Fruit fly (Drosophila melanogaster) whole organism, embryonic: Measurements from ENCODE around the gene CG1440.

Experiments
- Bteb2 ChIP-seq: fragments of 200-800 bp; sonication (Bioruptor generic); optimal IDR thresholded peaks from 2 replicates; lab custom pipeline; 2016; ENCODE audit warnings: missing biosample characterization, missing genetic modification characterization
- CG10462 ChIP-seq: fragments of 200-800 bp; sonication (Bioruptor generic); optimal IDR thresholded peaks from 2 replicates; lab custom pipeline; 2016; ENCODE audit warnings: missing biosample characterization, missing genetic modification characterization
- CG11696 ChIP-seq: fragments of 200-800 bp; sonication (Bioruptor generic); IDR thresholded peaks from 2 replicates; pipeline ENCODE4 v1.3.6; 2022; ENCODE audit warnings: missing biosample characterization, missing genetic modification characterization
- CG12236 ChIP-seq: fragments of 200-800 bp; sonication (Bioruptor generic); optimal IDR thresholded peaks from 2 replicates; lab custom pipeline; 2016; ENCODE audit warnings: missing biosample characterization, missing genetic modification characterization
- CG13775 ChIP-seq: fragments of 200-800 bp; sonication (Bioruptor generic); optimal IDR thresholded peaks from 3 replicates; lab custom pipeline; 2017; ENCODE audit warnings: missing biosample characterization, mild to moderate bottlenecking, missing genetic modification characterization
- CG14667 ChIP-seq: fragments of 200-800 bp; sonication (Bioruptor generic); IDR thresholded peaks from 2 replicates; pipeline ENCODE4 v1.3.6; 2022; ENCODE audit warnings: missing biosample characterization, missing genetic modification characterization
- CG1602 ChIP-seq: fragments of 200-800 bp; sonication (Bioruptor generic); optimal IDR thresholded peaks from 3 replicates; lab custom pipeline; 2016; ENCODE audit warnings: missing biosample characterization, missing genetic modification characterization
- CG17912 ChIP-seq: fragments of 200-800 bp; sonication (Bioruptor generic); optimal IDR thresholded peaks from 2 replicates; lab custom pipeline; 2018; ENCODE audit warnings: missing biosample characterization, mild to moderate bottlenecking, missing genetic modification characterization
- CG18011 ChIP-seq: fragments of 200-800 bp; sonication (Bioruptor generic); optimal IDR thresholded peaks from 2 replicates; lab custom pipeline; 2017; ENCODE audit warnings: missing biosample characterization, missing genetic modification characterization, mild to moderate bottlenecking, moderate library complexity, missing genotype
- CG2199 ChIP-seq: fragments of 200-800 bp; sonication (Bioruptor generic); IDR thresholded peaks from 3 replicates; pipeline ENCODE4 v1.3.6; 2022; ENCODE audit warnings: missing biosample characterization, missing genetic modification characterization
- CG2889 ChIP-seq: fragments of 200-800 bp; sonication (Bioruptor generic); IDR thresholded peaks from 3 replicates; pipeline ENCODE4 v1.3.6; 2022; ENCODE audit warnings: missing biosample characterization, missing genetic modification characterization
- CG31365 ChIP-seq: fragments of 200-800 bp; sonication (Bioruptor generic); optimal IDR thresholded peaks from 2 replicates; lab custom pipeline; 2018; ENCODE audit warnings: missing biosample characterization, mild to moderate bottlenecking, missing genetic modification characterization
- CG4854 ChIP-seq: fragments of 200-800 bp; sonication (Bioruptor generic); optimal IDR thresholded peaks from 2 replicates; lab custom pipeline; 2016; ENCODE audit warnings: missing biosample characterization, missing genetic modification characterization, inconsistent platforms
- CG5180 ChIP-seq: fragments of 200-800 bp; sonication (Bioruptor generic); optimal IDR thresholded peaks from 3 replicates; lab custom pipeline; 2017; ENCODE audit warnings: missing biosample characterization, missing genetic modification characterization, mild to moderate bottlenecking, moderate library complexity, missing genetic modification reagents
- CG5953 ChIP-seq: fragments of 200-800 bp; sonication (Bioruptor generic); IDR thresholded peaks from 2 replicates; pipeline ENCODE4 v1.3.6; 2022; ENCODE audit warnings: missing biosample characterization, missing genetic modification characterization
- CTCF ChIP-seq: fragments of 200-800 bp; sonication (Bioruptor generic); optimal IDR thresholded peaks from 2 replicates; lab custom pipeline; 2017; ENCODE audit warnings: missing biosample characterization, mild to moderate bottlenecking, missing genetic modification characterization, moderate library complexity
- CrebB ChIP-seq: fragments of 200-800 bp; sonication (Bioruptor generic); optimal IDR thresholded peaks from 3 replicates; lab custom pipeline; 2018; ENCODE audit warnings: missing biosample characterization, mild to moderate bottlenecking, missing genetic modification characterization
- Dip2 ChIP-seq: fragments of 200-800 bp; sonication (Bioruptor generic); IDR thresholded peaks from 2 replicates; pipeline ENCODE4 v1.3.6; 2022; ENCODE audit warnings: missing biosample characterization, missing genetic modification characterization
- Dip3 ChIP-seq: fragments of 200-800 bp; sonication (Bioruptor generic); optimal IDR thresholded peaks from 3 replicates; lab custom pipeline; 2016; ENCODE audit warnings: missing biosample characterization, missing genetic modification characterization
- Elba2 ChIP-seq: fragments of 200-800 bp; sonication (Bioruptor generic); optimal IDR thresholded peaks from 3 replicates; lab custom pipeline; 2016; ENCODE audit warnings: missing biosample characterization, missing genetic modification characterization
- Lim3 ChIP-seq: fragments of 200-800 bp; sonication (Bioruptor generic); IDR thresholded peaks from 2 replicates; pipeline ENCODE4 v1.3.6; 2022; ENCODE audit warnings: missing biosample characterization, missing genetic modification characterization
- Meics ChIP-seq: fragments of 200-800 bp; sonication (Bioruptor generic); optimal IDR thresholded peaks from 2 replicates; lab custom pipeline; 2017; ENCODE audit warnings: missing biosample characterization, mild to moderate bottlenecking, missing genetic modification characterization
- Neu2 ChIP-seq: fragments of 200-800 bp; sonication (Bioruptor generic); optimal IDR thresholded peaks from 3 replicates; lab custom pipeline; 2016; ENCODE audit warnings: missing biosample characterization, missing genetic modification characterization, borderline replicate concordance
- Pdp1 ChIP-seq, 2 experiments: fragments of 200-800 bp; sonication (Bioruptor generic); optimal IDR thresholded peaks; 3 replicates each; lab custom pipeline; 2016; ENCODE audit warnings: missing biosample characterization in 2 of 2, missing genetic modification characterization in 2 of 2, mild to moderate bottlenecking in 1 of 2, moderate library complexity in 1 of 2
- Poxn ChIP-seq: fragments of 200-800 bp; sonication (Bioruptor generic); IDR thresholded peaks from 2 replicates; pipeline ENCODE4 v1.3.6; 2022; ENCODE audit warnings: missing biosample characterization, missing genetic modification characterization
- Usf ChIP-seq: fragments of 200-800 bp; sonication (Bioruptor generic); optimal IDR thresholded peaks from 2 replicates; lab custom pipeline; 2017; ENCODE audit warnings: missing genotype, missing biosample characterization, missing genetic modification characterization
- Vsx1 ChIP-seq: fragments of 200-800 bp; sonication (Bioruptor generic); optimal IDR thresholded peaks from 2 replicates; lab custom pipeline; 2017; ENCODE audit warnings: missing biosample characterization, mild to moderate bottlenecking, missing genetic modification characterization, missing genetic modification reagents
- ato ChIP-seq: fragments of 200-800 bp; sonication (Bioruptor generic); IDR thresholded peaks from 2 replicates; pipeline ENCODE4 v1.3.6; 2022; ENCODE audit warnings: missing biosample characterization, missing genetic modification characterization; ENCODE audit not compliant: partially characterized antibody
- bowl ChIP-seq: fragments of 200-800 bp; sonication (Bioruptor generic); IDR thresholded peaks from 2 replicates; pipeline ENCODE4 v1.3.6; 2022; ENCODE audit warnings: missing biosample characterization, missing genetic modification characterization
- cas ChIP-seq: fragments of 200-800 bp; sonication (Bioruptor generic); IDR thresholded peaks from 2 replicates; pipeline ENCODE4 v1.3.6; 2022; ENCODE audit warnings: missing biosample characterization, missing genetic modification characterization
- cg ChIP-seq: fragments of 200-800 bp; sonication (Bioruptor generic); optimal IDR thresholded peaks from 3 replicates; lab custom pipeline; 2019; ENCODE audit warnings: missing biosample characterization, mild to moderate bottlenecking, missing genetic modification characterization, moderate library complexity
- chif ChIP-seq, 2 experiments: fragments of 200-800 bp; sonication (Bioruptor generic); optimal IDR thresholded peaks; 3 replicates each; lab custom pipeline; 2016; ENCODE audit warnings: missing biosample characterization in 2 of 2, missing genetic modification characterization in 2 of 2
- crc ChIP-seq: fragments of 200-800 bp; sonication (Bioruptor generic); optimal IDR thresholded peaks from 2 replicates; lab custom pipeline; 2016; ENCODE audit warnings: missing biosample characterization, missing genetic modification characterization
- dan ChIP-seq: fragments of 200-800 bp; sonication (Bioruptor generic); IDR thresholded peaks from 2 replicates; pipeline ENCODE4 v1.3.6; 2022; ENCODE audit warnings: missing biosample characterization, missing genetic modification characterization
- disco-r ChIP-seq: fragments of 200-800 bp; sonication (Bioruptor generic); optimal IDR thresholded peaks from 2 replicates; lab custom pipeline; 2016; ENCODE audit warnings: missing biosample characterization, missing genetic modification characterization
- dmrt11E ChIP-seq: fragments of 200-800 bp; sonication (Bioruptor generic); optimal IDR thresholded peaks from 3 replicates; lab custom pipeline; 2018; ENCODE audit warnings: missing biosample characterization, mild to moderate bottlenecking, missing genetic modification characterization, moderate library complexity
- eve ChIP-seq, 2 experiments: fragments of >200 bp; optimal IDR thresholded peaks; 2 replicates each; lab custom pipeline; 2017; ENCODE audit warnings: missing biosample characterization in 2 of 2, missing genetic modification characterization in 2 of 2
- fd3F ChIP-seq: fragments of 200-800 bp; sonication (Bioruptor generic); optimal IDR thresholded peaks from 2 replicates; lab custom pipeline; 2018; ENCODE audit warnings: missing biosample characterization, mild to moderate bottlenecking, missing genetic modification characterization, moderate library complexity
- lab ChIP-seq: fragments of 200-800 bp; sonication (Bioruptor generic); optimal IDR thresholded peaks from 3 replicates; lab custom pipeline; 2017; ENCODE audit warnings: missing biosample characterization, missing genetic modification characterization, mild to moderate bottlenecking, moderate library complexity, missing genetic modification reagents
- lbe ChIP-seq: fragments of 200-800 bp; sonication (Bioruptor generic); optimal IDR thresholded peaks from 2 replicates; lab custom pipeline; 2016; ENCODE audit warnings: missing biosample characterization, mild to moderate bottlenecking, missing genetic modification characterization
- lmd ChIP-seq: fragments of 200-800 bp; sonication (Bioruptor generic); IDR thresholded peaks from 2 replicates; pipeline ENCODE4 v1.3.6; 2022; ENCODE audit warnings: missing biosample characterization, missing genetic modification characterization
- nerfin-1 ChIP-seq: fragments of 200-800 bp; sonication (Bioruptor generic); optimal IDR thresholded peaks from 3 replicates; lab custom pipeline; 2019; ENCODE audit warnings: missing biosample characterization, mild to moderate bottlenecking, missing genetic modification characterization, moderate library complexity
- nerfin-2 ChIP-seq: fragments of 200-800 bp; sonication (Bioruptor generic); IDR thresholded peaks from 2 replicates; pipeline ENCODE4 v1.3.6; 2022; ENCODE audit warnings: missing biosample characterization, missing genetic modification characterization; ENCODE audit not compliant: partially characterized antibody
- sqz ChIP-seq: fragments of 200-800 bp; sonication (Bioruptor generic); optimal IDR thresholded peaks from 3 replicates; lab custom pipeline; 2018; ENCODE audit warnings: missing biosample characterization, mild to moderate bottlenecking, missing genetic modification characterization
- trem ChIP-seq: fragments of 200-800 bp; optimal IDR thresholded peaks from 3 replicates; lab custom pipeline; 2019; ENCODE audit warnings: missing biosample characterization, mild to moderate bottlenecking, missing genetic modification characterization, moderate library complexity
- unc-4 ChIP-seq: fragments of 200-800 bp; sonication (Bioruptor generic); IDR thresholded peaks from 2 replicates; pipeline ENCODE4 v1.3.6; 2022; ENCODE audit warnings: missing biosample characterization, missing genetic modification characterization; ENCODE audit not compliant: partially characterized antibody
- usp ChIP-seq: fragments of >200 bp; optimal IDR thresholded peaks from 2 replicates; lab custom pipeline; 2017; ENCODE audit warnings: missing biosample characterization, missing genetic modification characterization
- wek ChIP-seq: fragments of 200-800 bp; sonication (Bioruptor generic); optimal IDR thresholded peaks from 3 replicates; lab custom pipeline; 2018; ENCODE audit warnings: missing biosample characterization, mild to moderate bottlenecking, missing genetic modification characterization, moderate library complexity
- yki ChIP-seq: fragments of >200 bp; optimal IDR thresholded peaks from 3 replicates; lab custom pipeline; 2018

The CG1440 gene

DNA sequence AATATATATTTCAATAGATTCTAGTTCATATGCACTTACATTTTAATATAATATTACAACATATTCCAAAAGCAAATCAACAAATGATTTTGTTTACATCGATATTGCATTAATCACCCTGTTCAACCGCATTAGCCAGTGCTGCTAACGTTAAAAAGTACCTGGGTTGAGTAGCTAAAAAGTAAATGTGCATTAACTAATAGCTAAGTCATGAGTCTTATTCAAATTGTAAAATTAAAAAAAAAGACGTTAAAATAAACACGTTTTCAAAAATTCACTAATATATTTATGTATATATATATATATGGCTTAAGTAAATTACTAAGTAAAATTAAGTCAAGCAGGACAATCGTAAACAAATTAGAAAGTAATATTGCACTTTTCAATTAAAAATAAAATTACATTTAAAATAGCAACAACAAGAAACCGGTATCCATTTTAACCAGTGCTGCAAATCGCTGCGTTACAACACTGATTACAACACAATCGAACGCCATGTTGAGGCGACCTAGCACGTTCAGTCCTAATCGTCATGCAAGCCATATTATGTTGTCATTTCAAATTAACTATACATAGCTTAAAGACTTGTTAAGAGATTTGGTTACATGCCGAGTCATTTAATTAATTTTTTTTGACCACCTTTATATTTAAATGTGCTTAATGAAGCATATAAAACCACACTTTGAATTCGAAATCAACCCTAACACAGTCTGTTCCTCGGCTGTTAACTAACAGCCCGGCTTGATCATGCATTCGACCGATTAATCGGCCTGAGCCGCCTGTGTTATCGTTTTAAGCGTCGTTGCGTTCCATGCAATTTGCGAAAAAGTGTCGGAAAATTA, 38.5 kb upstream of the CG1440 start, which contains the start of gene CG10555 (continued):
- TF ChIP-seq CG1602 (GFP tag; lab: Kevin White, UChicago) (peak; percentile 90), Dip3 (peak; percentile 91), nerfin-2 (GFP tag; lab: Robert Waterston, UW) (peak; percentile 77), chif (GFP tag; optimal IDR thresholded peaks at IDR 0.05; lab: Kevin White, UChicago) (peak; percentile 91 to 94), CG11696 (GFP tag; lab: Robert Waterston, UW) (0 out of 2 replicates have a peak, but pooled peaks have one; percentile 48), Elba2 (GFP tag; lab: Kevin White, UChicago) (peak; percentile 61), trem (tag; lab: Kevin White, UChicago) (peak; percentile 33), CG14667 (peak; percentile 60), CG13775 (peak; percentile 94), disco-r (GFP tag; lab: Kevin White, UChicago) (peak; percentile 88), CG17912 (GFP tag; lab: Kevin White, UChicago) (peak; percentile 10), sqz (GFP tag; lab: Kevin White, UChicago) (no peak), cg (GFP tag; lab: Kevin White, UChicago) (no peak), CG18011 (GFP tag; lab: Kevin White, UChicago) (peak; percentile 67), usp (no peak), Bteb2 (GFP tag; lab: Kevin White, UChicago) (peak; percentile 88), lmd (GFP tag; lab: Robert Waterston, UW) (peak; percentile 94), eve (GFP tag; optimal IDR thresholded peaks at IDR 0.05; lab: Kevin White, UChicago) (no peak), CG4854 (GFP tag; lab: Kevin White, UChicago) (peak; percentile 76), Usf (peak; percentile 63), lbe (peak; percentile 57), wek (GFP tag; lab: Kevin White, UChicago) (peak; percentile 10), Meics (GFP tag; lab: Kevin White, UChicago) (peak; percentile 78), CG5953 (GFP tag; lab: Robert Waterston, UW) (peak; percentile 75), dan (peak; percentile 76), dmrt11E (peak; percentile 97), bowl (GFP tag; lab: Robert Waterston, UW) (peak; percentile 51; the same call in 1 of the 2 replicates), CG12236 (GFP tag; lab: Kevin White, UChicago) (peak; percentile 70), CG10462 (GFP tag; lab: Kevin White, UChicago) (peak; percentile 74), CTCF (GFP tag; lab: Kevin White, UChicago) (no peak), fd3F (peak; percentile 56), Poxn (GFP tag; lab: Robert Waterston, UW) (peak; percentile 60; the same call in 1 of the 2 replicates), CG31365 (no peak), ato (GFP tag; lab: Robert Waterston, UW) (peak; percentile 62; the same call in 1 of the 2 replicates), CG2889 (GFP tag; lab: Robert Waterston, UW) (peak; percentile 76), unc-4 (GFP tag; lab: Robert Waterston, UW) (peak; percentile 50), Lim3 (GFP tag; lab: Robert Waterston, UW) (no peak), CG2199 (GFP tag; lab: Robert Waterston, UW) (peak; percentile 26; the same call in 1 of the 3 replicates), crc (GFP tag; lab: Kevin White, UChicago) (no peak), nerfin-1 (tag; lab: Kevin White, UChicago) (peak; percentile 73), Dip2 (GFP tag; lab: Robert Waterston, UW) (peak; percentile 12; the same call in 1 of the 2 replicates), lab (GFP tag; lab: Kevin White, UChicago) (peak; percentile 79), yki (lab: Kevin White, UChicago) (no peak), Pdp1 (GFP tag; optimal IDR thresholded peaks at IDR 0.05; lab: Kevin White, UChicago) (peak; percentile 86 to 89), Vsx1 (GFP tag; lab: Kevin White, UChicago) (no peak), cas (peak; percentile 70), CrebB (tag; lab: Kevin White, UChicago) (peak; percentile 55), Neu2 (GFP tag; lab: Kevin White, UChicago) (peak; percentile 38), CG5180 (GFP tag; lab: Kevin White, UChicago) (peak; percentile 34)
